Worm (Caenorhabditis elegans): ENCODE measurements around the gene M60.6.

Gene M60.6

ce11 chrX:8257687-8258086 is 5.4 kb upstream of the M60.6 start:
- TF ChIP-seq flt-1 (GFP tag; IDR thresholded peaks at IDR 0.05) (no peak), tra-4 (tag; optimal IDR thresholded peaks at IDR 0.05) (no peak), aly-1 (tag; optimal IDR thresholded peaks at IDR 0.05) (no peak), ceh-36 (tag; optimal IDR thresholded peaks at IDR 0.05) (no peak), ama-1 (optimal IDR thresholded peaks at IDR 0.05) (no peak), tbx-37 (GFP tag; conservative IDR thresholded peaks at IDR 0.05) (no peak), pes-1 (GFP tag; IDR thresholded peaks at IDR 0.05) (no peak), ets-7 (tag; optimal IDR thresholded peaks at IDR 0.05) (no peak), tbx-11 (GFP tag; IDR thresholded peaks at IDR 0.05) (no peak), F13C5.2 (tag; optimal IDR thresholded peaks at IDR 0.05) (no peak), hmg-4 (GFP tag; optimal IDR thresholded peaks at IDR 0.05) (no peak)

DNA sequence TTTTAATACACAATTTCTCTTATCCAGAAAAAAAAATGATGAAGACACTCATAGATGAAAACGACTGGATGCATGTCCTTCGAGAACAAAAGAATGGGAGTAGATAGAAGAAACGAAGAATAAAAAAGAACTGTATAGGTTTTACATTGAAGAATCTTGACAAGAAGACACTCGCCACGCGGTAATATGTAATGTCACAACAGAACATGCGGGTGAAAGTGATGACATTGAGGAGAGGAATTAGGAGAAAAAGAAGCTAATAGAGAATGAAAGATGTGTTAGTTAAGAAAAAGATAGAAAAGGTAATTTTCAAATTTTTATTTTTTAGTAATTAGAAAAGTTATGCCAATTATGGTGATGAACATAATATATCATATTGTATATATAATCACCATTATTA is 3.2 kb upstream of the M60.6 start:
- TF ChIP-seq aly-1 (tag; optimal IDR thresholded peaks at IDR 0.05): no peak
- no peak for TF ChIP-seq B0310.2 (tag; optimal IDR thresholded peaks at IDR 0.05)
- no peak for TF ChIP-seq ceh-13 (GFP tag; optimal IDR thresholded peaks at IDR 0.05)
- no peak for TF ChIP-seq scrt-1 (GFP tag; IDR thresholded peaks at IDR 0.05)

- TF ChIP-seq sea-1 (GFP tag; conservative IDR thresholded peaks at IDR 0.05): no peak
Observed at ce11 chrX:8247088-8247487, 5.2 kb downstream of the M60.6 start.

DNA sequence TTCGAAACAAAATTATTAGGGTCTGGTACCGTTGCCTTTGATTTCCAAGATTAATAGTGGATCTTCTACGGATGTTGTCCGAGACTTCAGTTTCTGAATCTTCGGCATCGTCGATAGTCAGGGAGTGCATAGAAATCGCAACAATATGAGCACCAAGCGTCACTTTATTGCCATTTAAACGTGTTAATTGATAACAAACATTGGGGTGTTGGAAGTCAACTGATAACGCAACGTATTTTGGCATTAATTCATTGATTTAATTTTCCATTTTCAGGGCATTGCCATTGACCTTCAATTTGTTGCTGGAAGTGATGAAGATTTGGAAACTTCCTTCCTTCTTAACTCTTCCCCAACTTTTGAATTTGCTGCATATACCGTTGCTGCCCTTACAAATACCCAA is 6.1 kb downstream of the M60.6 start, which contains the start of gene kqt-2:
kqt-2 (minus strand) TSS at position 244 of the 400 bp plus-strand sequence.
- TF ChIP-seq B0310.2 (tag; optimal IDR thresholded peaks at IDR 0.05) (no peak), ets-7 (tag; optimal IDR thresholded peaks at IDR 0.05) (no peak), tbx-11 (GFP tag; IDR thresholded peaks at IDR 0.05) (no peak), hnd-1 (tag; optimal IDR thresholded peaks at IDR 0.05) (no peak), aly-1 (tag; optimal IDR thresholded peaks at IDR 0.05) (no peak), ceh-36 (tag; optimal IDR thresholded peaks at IDR 0.05) (no peak), ceh-13 (GFP tag; optimal IDR thresholded peaks at IDR 0.05) (no peak), hmbx-1 (tag; optimal IDR thresholded peaks at IDR 0.05) (no peak), flt-1 (GFP tag; IDR thresholded peaks at IDR 0.05) (no peak), sea-1 (GFP tag; conservative IDR thresholded peaks at IDR 0.05) (no peak)

DNA sequence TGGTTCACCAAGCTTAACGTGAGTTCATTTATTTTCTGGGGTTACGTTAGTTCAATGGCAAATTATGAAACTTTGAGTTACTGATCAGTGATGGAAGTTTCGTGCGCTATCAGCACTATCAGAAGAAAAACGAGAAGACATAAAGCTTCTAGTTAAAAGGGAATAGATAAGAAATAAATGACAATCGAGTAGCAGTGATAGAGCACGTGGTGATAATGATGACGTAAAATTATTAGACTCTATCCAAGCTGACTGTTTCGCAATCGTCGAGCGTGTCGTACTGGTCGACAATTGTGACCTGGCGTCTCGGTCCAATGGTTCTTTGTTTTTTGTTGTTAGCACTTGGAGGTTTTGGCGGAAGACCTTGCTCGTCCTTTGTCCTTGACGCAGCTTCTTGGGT is 9.1 kb downstream of the M60.6 start:
- TF ChIP-seq tbx-11 (GFP tag; IDR thresholded peaks at IDR 0.05) (no peak), ets-7 (tag; optimal IDR thresholded peaks at IDR 0.05) (no peak), tbx-37 (GFP tag; conservative IDR thresholded peaks at IDR 0.05) (no peak), pes-1 (GFP tag; IDR thresholded peaks at IDR 0.05) (no peak), scrt-1 (GFP tag; IDR thresholded peaks at IDR 0.05) (no peak), flt-1 (GFP tag; IDR thresholded peaks at IDR 0.05) (no peak), ceh-36 (tag; optimal IDR thresholded peaks at IDR 0.05) (no peak), B0310.2 (tag; optimal IDR thresholded peaks at IDR 0.05) (no peak), hmg-4 (GFP tag; optimal IDR thresholded peaks at IDR 0.05) (no peak), sea-1 (GFP tag; conservative IDR thresholded peaks at IDR 0.05) (no peak), tra-4 (tag; optimal IDR thresholded peaks at IDR 0.05) (no peak), aly-1 (tag; optimal IDR thresholded peaks at IDR 0.05) (no peak), ama-1 (optimal IDR thresholded peaks at IDR 0.05) (no peak), ceh-13 (GFP tag; optimal IDR thresholded peaks at IDR 0.05) (no peak), hnd-1 (tag; optimal IDR thresholded peaks at IDR 0.05) (no peak), hmbx-1 (tag; optimal IDR thresholded peaks at IDR 0.05) (no peak)

DNA sequence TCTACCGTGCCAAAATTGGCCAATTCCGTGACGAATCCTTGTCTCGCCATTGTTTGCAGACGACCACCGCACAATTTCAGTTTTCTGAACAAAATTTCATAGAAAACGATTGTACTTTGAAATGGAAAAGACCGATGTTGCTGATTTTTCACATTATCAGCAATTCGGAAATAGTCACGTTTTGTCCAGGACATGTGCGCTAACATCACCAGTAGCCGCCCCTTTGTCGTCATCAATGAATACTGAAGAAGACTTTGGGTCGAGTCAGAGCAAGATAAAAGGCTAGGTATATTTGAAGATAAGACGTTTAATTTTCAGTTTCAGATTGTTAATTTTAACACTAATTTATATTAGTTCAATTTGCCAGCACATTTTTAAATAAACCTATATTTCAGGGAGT is 10.4 kb downstream of the M60.6 start, which contains the start of gene endu-2:
endu-2 (plus strand) TSS at position 396 of the 400 bp plus-strand sequence.
- TF ChIP-seq F13C5.2 (tag; optimal IDR thresholded peaks at IDR 0.05) (no peak), tbx-11 (GFP tag; IDR thresholded peaks at IDR 0.05) (no peak), ceh-36 (tag; optimal IDR thresholded peaks at IDR 0.05) (no peak), ets-7 (tag; optimal IDR thresholded peaks at IDR 0.05) (no peak), ama-1 (optimal IDR thresholded peaks at IDR 0.05) (no peak), hmg-4 (GFP tag; optimal IDR thresholded peaks at IDR 0.05) (no peak), hmbx-1 (tag; optimal IDR thresholded peaks at IDR 0.05) (no peak), scrt-1 (GFP tag; IDR thresholded peaks at IDR 0.05) (no peak), sea-1 (GFP tag; conservative IDR thresholded peaks at IDR 0.05) (no peak), flt-1 (GFP tag; IDR thresholded peaks at IDR 0.05) (no peak), aly-1 (tag; optimal IDR thresholded peaks at IDR 0.05) (no peak), tbx-37 (GFP tag; conservative IDR thresholded peaks at IDR 0.05) (no peak), B0310.2 (tag; optimal IDR thresholded peaks at IDR 0.05) (no peak), tra-4 (tag; optimal IDR thresholded peaks at IDR 0.05) (no peak), pes-1 (GFP tag; IDR thresholded peaks at IDR 0.05) (no peak), ceh-13 (GFP tag; optimal IDR thresholded peaks at IDR 0.05) (no peak)

DNA sequence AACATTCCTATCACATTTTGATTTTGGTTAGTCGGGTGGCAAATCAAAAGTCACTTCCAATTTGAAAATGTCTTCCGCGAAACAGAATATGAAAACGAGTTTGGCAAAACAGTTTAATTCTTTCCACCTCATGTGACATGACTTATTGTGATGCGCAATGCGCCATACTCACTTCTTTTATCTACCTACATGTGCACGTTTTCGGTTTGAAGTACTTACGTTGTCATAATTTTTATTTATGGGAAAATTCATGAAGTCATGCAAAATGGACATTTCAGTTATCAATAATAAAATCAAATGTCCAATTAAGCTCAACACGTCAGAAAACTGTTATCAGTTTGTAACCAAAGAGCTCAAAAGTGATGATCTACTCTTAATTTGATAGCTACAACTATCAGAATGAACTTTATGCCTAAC is 13.6 kb downstream of the M60.6 start:
- TF ChIP-seq tbx-37 (GFP tag; conservative IDR thresholded peaks at IDR 0.05): no peak
- TF ChIP-seq hmg-4 (GFP tag; optimal IDR thresholded peaks at IDR 0.05): no peak

- TF ChIP-seq tbx-11 (GFP tag; IDR thresholded peaks at IDR 0.05) (no peak), ets-7 (tag; optimal IDR thresholded peaks at IDR 0.05) (no peak), flt-1 (GFP tag; IDR thresholded peaks at IDR 0.05) (no peak), hmbx-1 (tag; optimal IDR thresholded peaks at IDR 0.05) (no peak), ceh-36 (tag; optimal IDR thresholded peaks at IDR 0.05) (no peak), B0310.2 (tag; optimal IDR thresholded peaks at IDR 0.05) (no peak), pes-1 (GFP tag; IDR thresholded peaks at IDR 0.05) (no peak)
Observed at ce11 chrX:8236515-8236914, 15.7 kb downstream of the M60.6 start.

- TF ChIP-seq ceh-36 (tag; optimal IDR thresholded peaks at IDR 0.05) (no peak), hnd-1 (tag; optimal IDR thresholded peaks at IDR 0.05) (no peak), B0310.2 (tag; optimal IDR thresholded peaks at IDR 0.05) (no peak), sea-1 (GFP tag; conservative IDR thresholded peaks at IDR 0.05) (no peak), ama-1 (optimal IDR thresholded peaks at IDR 0.05) (no peak), flt-1 (GFP tag; IDR thresholded peaks at IDR 0.05) (no peak), F13C5.2 (tag; optimal IDR thresholded peaks at IDR 0.05) (no peak), ets-7 (tag; optimal IDR thresholded peaks at IDR 0.05) (no peak), tbx-11 (GFP tag; IDR thresholded peaks at IDR 0.05) (no peak), scrt-1 (GFP tag; IDR thresholded peaks at IDR 0.05) (no peak), ceh-13 (GFP tag; optimal IDR thresholded peaks at IDR 0.05) (no peak), hmbx-1 (tag; optimal IDR thresholded peaks at IDR 0.05) (no peak), tra-4 (tag; optimal IDR thresholded peaks at IDR 0.05) (no peak), hmg-4 (GFP tag; optimal IDR thresholded peaks at IDR 0.05) (no peak), aly-1 (tag; optimal IDR thresholded peaks at IDR 0.05) (no peak), pes-1 (GFP tag; IDR thresholded peaks at IDR 0.05) (no peak), tbx-37 (GFP tag; conservative IDR thresholded peaks at IDR 0.05) (no peak)
Observed at ce11 chrX:8235994-8236393, 16.3 kb downstream of the M60.6 start, which contains the start of gene M60.4. Gene M60.4, minus strand, starts transcription at chrX:8236314.
